Fruit fly (Drosophila melanogaster) whole organism, embryonic: ENCODE measurements around the gene yps.
A peak's percentile ranks its signal among the peaks of the same experiment; 100 is the strongest.

Experiments used
- Blimp-1 ChIP-seq: fragments of 200-800 bp; sonication (Bioruptor generic); optimal IDR thresholded peaks from 3 replicates; lab custom pipeline; 2018; ENCODE audit warnings: missing biosample characterization, missing genetic modification characterization, mild to moderate bottlenecking, moderate library complexity, missing genetic modification reagents
- CG10959 ChIP-seq: fragments of 200-800 bp; sonication (Bioruptor generic); IDR thresholded peaks from 2 replicates; pipeline ENCODE4 v1.3.6; 2022; ENCODE audit warnings: missing biosample characterization, missing genetic modification characterization
- CG11504 ChIP-seq: fragments of 200-800 bp; sonication (Bioruptor generic); optimal IDR thresholded peaks from 3 replicates; lab custom pipeline; 2019; ENCODE audit warnings: missing biosample characterization, mild to moderate bottlenecking, missing genetic modification characterization, moderate library complexity
- CG12155 ChIP-seq: fragments of 200-800 bp; sonication (Bioruptor generic); optimal IDR thresholded peaks from 3 replicates; lab custom pipeline; 2016; ENCODE audit warnings: missing biosample characterization, missing genetic modification characterization
- CG13775 ChIP-seq: fragments of 200-800 bp; sonication (Bioruptor generic); optimal IDR thresholded peaks from 3 replicates; lab custom pipeline; 2017; ENCODE audit warnings: missing biosample characterization, mild to moderate bottlenecking, missing genetic modification characterization
- CG14710 ChIP-seq: fragments of 200-800 bp; sonication (Bioruptor generic); optimal IDR thresholded peaks from 3 replicates; lab custom pipeline; 2019; ENCODE audit warnings: missing biosample characterization, mild to moderate bottlenecking, missing genetic modification characterization, moderate library complexity
- CG1529 ChIP-seq: fragments of 200-800 bp; sonication (Bioruptor generic); optimal IDR thresholded peaks from 3 replicates; lab custom pipeline; 2018; ENCODE audit warnings: missing biosample characterization, missing genetic modification characterization
- CG1602 ChIP-seq: fragments of 200-800 bp; sonication (Bioruptor generic); optimal IDR thresholded peaks from 3 replicates; lab custom pipeline; 2016; ENCODE audit warnings: missing biosample characterization, missing genetic modification characterization
- CG17328 ChIP-seq: fragments of 200-800 bp; sonication (Bioruptor generic); IDR thresholded peaks from 2 replicates; pipeline ENCODE4 v1.3.6; 2022; ENCODE audit warnings: missing biosample characterization, missing genetic modification characterization
- CG2678 ChIP-seq: fragments of 200-800 bp; sonication (Bioruptor generic); optimal IDR thresholded peaks from 3 replicates; lab custom pipeline; 2019; ENCODE audit warnings: missing biosample characterization, mild to moderate bottlenecking, missing genetic modification characterization, moderate library complexity
- CG2712 ChIP-seq: fragments of 200-800 bp; optimal IDR thresholded peaks from 3 replicates; lab custom pipeline; 2019; ENCODE audit warnings: missing biosample characterization, mild to moderate bottlenecking, missing genetic modification characterization, moderate library complexity
- CG30403 ChIP-seq: fragments of 200-800 bp; sonication (Bioruptor generic); optimal IDR thresholded peaks from 3 replicates; lab custom pipeline; 2016; ENCODE audit warnings: missing biosample characterization, missing genetic modification characterization
- CG5180 ChIP-seq: fragments of 200-800 bp; sonication (Bioruptor generic); optimal IDR thresholded peaks from 3 replicates; lab custom pipeline; 2017; ENCODE audit warnings: missing biosample characterization, missing genetic modification characterization, mild to moderate bottlenecking, moderate library complexity, missing genetic modification reagents
- CG6689 ChIP-seq: fragments of 200-800 bp; sonication (Bioruptor generic); IDR thresholded peaks from 2 replicates; pipeline ENCODE4 v1.3.6; 2022; ENCODE audit warnings: missing biosample characterization, missing genetic modification characterization
- CG8388 ChIP-seq: fragments of 200-800 bp; sonication (Bioruptor generic); optimal IDR thresholded peaks from 2 replicates; lab custom pipeline; 2019; ENCODE audit warnings: missing biosample characterization, mild to moderate bottlenecking, missing genetic modification characterization, moderate library complexity
- CG9727 ChIP-seq: fragments of 200-800 bp; sonication (Bioruptor generic); optimal IDR thresholded peaks from 3 replicates; lab custom pipeline; 2017; ENCODE audit warnings: missing biosample characterization, mild to moderate bottlenecking, missing genetic modification characterization
- CoRest ChIP-seq: fragments of 200-800 bp; sonication (Bioruptor generic); optimal IDR thresholded peaks from 3 replicates; lab custom pipeline; 2018; ENCODE audit warnings: missing biosample characterization, mild to moderate bottlenecking, missing genetic modification characterization, moderate library complexity
- Fer3 ChIP-seq: fragments of 200-800 bp; sonication (Bioruptor generic); optimal IDR thresholded peaks from 2 replicates; lab custom pipeline; 2018; ENCODE audit warnings: missing biosample characterization, mild to moderate bottlenecking, missing genetic modification characterization, moderate library complexity
- Hr51 ChIP-seq, 2 experiments: fragments of 200-800 bp; sonication (Bioruptor generic); optimal IDR thresholded peaks; 2 replicates in 1 of 2; 3 replicates in 1 of 2; lab custom pipeline; 2016 to 2018; ENCODE audit warnings: missing biosample characterization in 2 of 2, missing genetic modification characterization in 2 of 2, mild to moderate bottlenecking in 1 of 2, moderate library complexity in 1 of 2
- Oli ChIP-seq: fragments of 200-800 bp; sonication (Bioruptor generic); optimal IDR thresholded peaks from 2 replicates; lab custom pipeline; 2018; ENCODE audit warnings: missing biosample characterization, mild to moderate bottlenecking, missing genetic modification characterization, moderate library complexity
- Pdp1 ChIP-seq, 2 experiments: fragments of 200-800 bp; sonication (Bioruptor generic); optimal IDR thresholded peaks; 3 replicates each; lab custom pipeline; 2016; ENCODE audit warnings: missing biosample characterization in 2 of 2, missing genetic modification characterization in 2 of 2, mild to moderate bottlenecking in 1 of 2, moderate library complexity in 1 of 2
- Rx ChIP-seq: fragments of 200-800 bp; sonication (Bioruptor generic); IDR thresholded peaks from 2 replicates; pipeline ENCODE4 v1.3.6; 2022; ENCODE audit warnings: missing biosample characterization, missing genetic modification characterization
- Side ChIP-seq: fragments of 200-800 bp; sonication (Bioruptor generic); optimal IDR thresholded peaks from 2 replicates; lab custom pipeline; 2016; ENCODE audit warnings: missing biosample characterization, missing genetic modification characterization
- Xbp1 ChIP-seq: fragments of 200-800 bp; sonication (Bioruptor generic); optimal IDR thresholded peaks from 3 replicates; lab custom pipeline; 2016; ENCODE audit warnings: missing biosample characterization, mild to moderate bottlenecking, missing genetic modification characterization
- Xrp1 ChIP-seq: fragments of 200-800 bp; sonication (Bioruptor generic); IDR thresholded peaks from 2 replicates; pipeline ENCODE4 v1.3.6; 2022; ENCODE audit warnings: missing biosample characterization, missing genetic modification characterization
- bsh ChIP-seq, 2 experiments: fragments of 200-800 bp; sonication (Bioruptor generic); optimal IDR thresholded peaks; 2 replicates each; lab custom pipeline; 2017 to 2018; ENCODE audit warnings: mild to moderate bottlenecking in 2 of 2, missing biosample characterization in 2 of 2, missing genetic modification characterization in 2 of 2, moderate library complexity in 1 of 2
- chn ChIP-seq: fragments of 200-800 bp; sonication (Bioruptor generic); optimal IDR thresholded peaks from 2 replicates; lab custom pipeline; 2016; ENCODE audit warnings: missing biosample characterization, missing genetic modification characterization
- dysf ChIP-seq: fragments of 200-800 bp; sonication (Bioruptor generic); IDR thresholded peaks from 3 replicates; pipeline ENCODE4 v1.3.6; 2022; ENCODE audit warnings: missing biosample characterization, missing genetic modification characterization
- gem ChIP-seq: fragments of 200-800 bp; sonication (Bioruptor generic); optimal IDR thresholded peaks from 2 replicates; lab custom pipeline; 2019; ENCODE audit warnings: missing biosample characterization, mild to moderate bottlenecking, missing genetic modification characterization, moderate library complexity
- grau ChIP-seq: fragments of 200-800 bp; optimal IDR thresholded peaks from 3 replicates; lab custom pipeline; 2019; ENCODE audit warnings: missing biosample characterization, mild to moderate bottlenecking, missing genetic modification characterization, moderate library complexity
- hkb ChIP-seq, 2 experiments: fragments of 200-800 bp in 1 of 2; fragments of >200 bp in 1 of 2; sonication (Bioruptor generic) in 1 of 2; IDR thresholded peaks in 1 of 2; optimal IDR thresholded peaks in 1 of 2; 2 replicates each; pipeline versions ENCODE4 v1.3.6 to Lab custom; 2017 to 2022; ENCODE audit warnings: missing biosample characterization in 1 of 2, missing genetic modification characterization in 1 of 2
- jumu ChIP-seq: fragments of 200-800 bp; sonication (Bioruptor generic); optimal IDR thresholded peaks from 3 replicates; lab custom pipeline; 2016; ENCODE audit warnings: missing biosample characterization, missing genetic modification characterization
- lilli ChIP-seq: fragments of 200-800 bp; sonication (Bioruptor generic); optimal IDR thresholded peaks from 3 replicates; lab custom pipeline; 2016; ENCODE audit warnings: missing biosample characterization, missing genetic modification characterization
- nau ChIP-seq: fragments of 200-800 bp; sonication (Bioruptor generic); optimal IDR thresholded peaks from 3 replicates; lab custom pipeline; 2017; ENCODE audit warnings: missing biosample characterization, mild to moderate bottlenecking, missing genetic modification characterization, missing genetic modification reagents
- nom ChIP-seq: fragments of 200-800 bp; sonication (Bioruptor generic); optimal IDR thresholded peaks from 2 replicates; lab custom pipeline; 2017; ENCODE audit warnings: missing biosample characterization, missing genetic modification characterization, mild to moderate bottlenecking, moderate library complexity, missing genetic modification reagents
- pan ChIP-seq, 4 experiments: fragments of >200 bp in 3 of 4; fragments of 200-800 bp in 1 of 4; sonication (Bioruptor generic) in 1 of 4; optimal IDR thresholded peaks in 3 of 4; IDR thresholded peaks in 1 of 4; 2 replicates each; pipeline versions ENCODE4 v1.3.6 to Lab custom; 2017 to 2022; ENCODE audit warnings: missing biosample characterization in 2 of 4, missing genetic modification characterization in 2 of 4, mixed read lengths in 1 of 4
- phol ChIP-seq: fragments of 200-800 bp; sonication (Bioruptor generic); optimal IDR thresholded peaks from 3 replicates; lab custom pipeline; 2018; ENCODE audit warnings: missing biosample characterization, mild to moderate bottlenecking, missing genetic modification characterization, moderate library complexity
- prd ChIP-seq, 3 experiments: fragments of >200 bp in 2 of 3; fragments of 200-800 bp in 1 of 3; sonication (Bioruptor generic) in 1 of 3; optimal IDR thresholded peaks in 2 of 3; IDR thresholded peaks in 1 of 3; 2 replicates in 2 of 3; 3 replicates in 1 of 3; pipeline versions ENCODE4 v1.3.6 to Lab custom; 2017 to 2022; ENCODE audit warnings: missing biosample characterization in 1 of 3, missing genetic modification characterization in 1 of 3
- pros ChIP-seq: fragments of 200-800 bp; sonication (Bioruptor generic); optimal IDR thresholded peaks from 3 replicates; lab custom pipeline; 2019; ENCODE audit warnings: missing biosample characterization, mild to moderate bottlenecking, missing genetic modification characterization, moderate library complexity
- schlank ChIP-seq: fragments of 200-800 bp; sonication (Bioruptor generic); optimal IDR thresholded peaks from 2 replicates; lab custom pipeline; 2018; ENCODE audit warnings: missing biosample characterization, mild to moderate bottlenecking, missing genetic modification characterization
- sob ChIP-seq: fragments of 200-800 bp; sonication (Bioruptor generic); IDR thresholded peaks from 2 replicates; pipeline ENCODE4 v1.3.6; 2022; ENCODE audit warnings: missing biosample characterization, missing genetic modification characterization
- tin ChIP-seq: fragments of 200-800 bp; sonication (Bioruptor generic); optimal IDR thresholded peaks from 3 replicates; lab custom pipeline; 2016; ENCODE audit warnings: missing biosample characterization, missing genetic modification characterization
- tio ChIP-seq: fragments of 200-800 bp; sonication (Bioruptor generic); optimal IDR thresholded peaks from 2 replicates; lab custom pipeline; 2017; ENCODE audit warnings: missing biosample characterization, missing genetic modification characterization, inconsistent platforms
- unpg ChIP-seq: fragments of 200-800 bp; sonication (Bioruptor generic); optimal IDR thresholded peaks from 3 replicates; lab custom pipeline; 2018; ENCODE audit warnings: missing biosample characterization, mild to moderate bottlenecking, missing genetic modification characterization, moderate library complexity
- vvl ChIP-seq: fragments of 200-800 bp; sonication (Bioruptor generic); IDR thresholded peaks from 2 replicates; pipeline ENCODE4 v1.3.6; 2022; ENCODE audit warnings: missing biosample characterization, missing genetic modification characterization

yps gene

DNA sequence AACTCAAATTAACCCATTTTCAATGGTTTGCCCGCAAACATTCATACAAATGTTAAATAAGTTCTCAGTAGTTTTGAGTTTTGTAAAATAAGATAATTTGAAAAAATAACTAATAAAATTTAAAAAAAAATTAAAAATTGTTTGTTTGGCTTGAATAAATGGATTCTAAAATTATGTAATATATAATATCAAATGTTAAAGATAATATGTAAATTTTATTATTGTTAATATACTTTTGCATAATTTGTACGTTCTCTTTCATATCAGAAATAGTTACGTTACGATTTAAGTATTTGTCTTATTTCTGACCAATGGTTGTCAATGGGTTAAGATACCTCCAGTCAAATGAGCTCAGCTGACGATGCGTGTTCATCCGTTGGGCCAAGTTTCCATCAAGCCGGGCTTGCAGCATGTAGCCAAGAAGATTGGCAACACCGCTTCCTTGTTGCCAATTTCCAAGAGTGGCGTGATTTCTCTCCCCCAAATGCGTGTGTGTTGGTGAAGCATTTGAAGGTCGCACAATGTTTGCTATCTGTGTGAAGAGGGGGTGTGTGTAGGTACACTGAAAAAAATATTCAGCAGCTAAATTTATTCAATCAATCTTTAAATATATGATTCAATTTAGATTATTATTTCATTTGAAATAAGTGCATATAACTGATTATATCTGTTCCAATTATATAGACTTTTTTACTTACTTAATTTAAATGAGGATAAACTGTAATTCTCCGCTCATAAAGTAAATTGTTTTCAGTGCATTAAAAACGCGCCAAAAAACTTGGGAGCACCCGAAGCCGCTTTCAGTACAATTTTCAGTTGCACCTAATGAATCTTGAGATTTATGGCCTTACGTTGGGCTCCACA, 27.9 kb downstream of the yps start:
- peak; percentile 25 for TF ChIP-seq Blimp-1
- no peak for TF ChIP-seq Pdp1 (GFP tag; optimal IDR thresholded peaks at IDR 0.05; lab: Kevin White, UChicago)
- TF ChIP-seq CG2678 (tag; lab: Kevin White, UChicago): peak; percentile 20
- TF ChIP-seq Fer3 (tag; lab: Kevin White, UChicago): peak; percentile 16
- TF ChIP-seq CG9727 (GFP tag; lab: Kevin White, UChicago): peak; percentile 58
- TF ChIP-seq prd (optimal IDR thresholded peaks at IDR 0.05; lab: Kevin White, UChicago): no peak
- TF ChIP-seq prd (GFP tag; IDR thresholded peaks at IDR 0.05; lab: Robert Waterston, UW): peak; percentile 69
- peak; percentile 11 for TF ChIP-seq CG13775
- peak; percentile 25 for TF ChIP-seq nau
- TF ChIP-seq CG1602 (GFP tag; lab: Kevin White, UChicago): no peak
- TF ChIP-seq CG30403 (GFP tag; lab: Kevin White, UChicago): peak; percentile 24
- TF ChIP-seq grau (tag; lab: Kevin White, UChicago): peak; percentile 42
- no peak for TF ChIP-seq pros (GFP tag; lab: Kevin White, UChicago)
- TF ChIP-seq lilli (GFP tag; lab: Kevin White, UChicago): peak; percentile 6
- TF ChIP-seq unpg (GFP tag; lab: Kevin White, UChicago): peak; percentile 47
- peak in 1 of 2 experiments; percentile 45 for TF ChIP-seq Hr51 (GFP tag; optimal IDR thresholded peaks at IDR 0.05; lab: Kevin White, UChicago)
- peak; percentile 31 for TF ChIP-seq chn (GFP tag; lab: Kevin White, UChicago)
- peak; percentile 4 for TF ChIP-seq Oli
- TF ChIP-seq tin (GFP tag; lab: Kevin White, UChicago): peak; percentile 5
- TF ChIP-seq CG1529 (GFP tag; lab: Kevin White, UChicago): peak; percentile 9
- TF ChIP-seq CG2712 (tag; lab: Kevin White, UChicago): peak; percentile 56
- TF ChIP-seq nom (GFP tag; lab: Kevin White, UChicago): peak; percentile 49
- TF ChIP-seq hkb (optimal IDR thresholded peaks at IDR 0.05; lab: Kevin White, UChicago): no peak
- 0 out of 2 replicates have a peak, but pooled peaks have one; percentile 14 for TF ChIP-seq hkb (GFP tag; IDR thresholded peaks at IDR 0.05; lab: Robert Waterston, UW)
- peak; percentile 42; the same call in 1 of the 2 replicates for TF ChIP-seq CG17328 (GFP tag; lab: Robert Waterston, UW)
- peak; percentile 41 for TF ChIP-seq CG8388 (GFP tag; lab: Kevin White, UChicago)
- TF ChIP-seq tio (GFP tag; lab: Kevin White, UChicago): peak; percentile 31
- peak; percentile 43 for TF ChIP-seq Xbp1 (GFP tag; lab: Kevin White, UChicago)
- TF ChIP-seq CG6689 (GFP tag; lab: Robert Waterston, UW): peak; percentile 51; the same call in 1 of the 2 replicates
- no peak for TF ChIP-seq Rx (GFP tag; lab: Robert Waterston, UW)
- TF ChIP-seq jumu: no peak
- TF ChIP-seq Xrp1 (GFP tag; lab: Robert Waterston, UW): peak; percentile 64
- TF ChIP-seq dysf (GFP tag; lab: Robert Waterston, UW): 0 out of 3 replicates have a peak, but pooled peaks have one; percentile 44
- TF ChIP-seq CG14710 (tag; lab: Kevin White, UChicago): peak; percentile 11
- peak; percentile 49; the same call in 1 of the 2 replicates for TF ChIP-seq sob (GFP tag; lab: Robert Waterston, UW)
- no peak for TF ChIP-seq CG5180 (GFP tag; lab: Kevin White, UChicago)
- no peak for TF ChIP-seq Side (GFP tag; lab: Kevin White, UChicago)
- peak; percentile 55; the same call in 1 of the 2 replicates for TF ChIP-seq vvl (GFP tag; lab: Robert Waterston, UW)
- no peak for TF ChIP-seq schlank (tag; lab: Kevin White, UChicago)
- peak; percentile 42 for TF ChIP-seq CoRest (tag; lab: Kevin White, UChicago)
- no peak for TF ChIP-seq CG12155 (GFP tag; lab: Kevin White, UChicago)
- TF ChIP-seq pan (optimal IDR thresholded peaks at IDR 0.05; lab: Kevin White, UChicago): no peak
- TF ChIP-seq pan (GFP tag; optimal IDR thresholded peaks at IDR 0.05 in 1 of 2, IDR thresholded peaks at IDR 0.05 in 1 of 2): peak in 1 of 2 experiments; percentile 24
- TF ChIP-seq gem (tag; lab: Kevin White, UChicago): peak; percentile 60
- peak; percentile 62 for TF ChIP-seq CG11504 (tag; lab: Kevin White, UChicago)
- TF ChIP-seq CG10959 (GFP tag; lab: Robert Waterston, UW): no peak
- peak; percentile 23 to 30 for TF ChIP-seq bsh (GFP tag; optimal IDR thresholded peaks at IDR 0.05; lab: Kevin White, UChicago)
- peak; percentile 54 for TF ChIP-seq phol (tag; lab: Kevin White, UChicago)
